Worm (Caenorhabditis elegans) whole organism, late embryonic: ENCODE data around the gene C09G12.17.

ENCODE experiments used
- C08G9.2 ChIP-seq: sonication (generic microtip); optimal IDR thresholded peaks from 2 replicates; lab custom pipeline; 2016; ENCODE audit warnings: mild to moderate bottlenecking, missing genetic modification characterization, moderate library complexity, missing compliant biosample characterization
- C38D4.7 ChIP-seq: fragments of 200-800 bp; sonication (Bioruptor generic); optimal IDR thresholded peaks from 2 replicates; lab custom pipeline; 2018; ENCODE audit warnings: mild to moderate bottlenecking, missing genetic modification characterization, moderate library complexity, missing compliant biosample characterization
- K02D7.2 ChIP-seq: sonication (generic microtip); optimal IDR thresholded peaks from 2 replicates; lab custom pipeline; 2017; ENCODE audit warnings: mild to moderate bottlenecking, missing genetic modification characterization, missing compliant biosample characterization
- K09A11.1 ChIP-seq: sonication (generic microtip); optimal IDR thresholded peaks from 2 replicates; lab custom pipeline; 2017; ENCODE audit warnings: antibody characterized with exemption, mild to moderate bottlenecking, missing genetic modification characterization, missing compliant biosample characterization; ENCODE audit not compliant: insufficient read depth
- T23F11.4 ChIP-seq: fragments of 200-800 bp; sonication (Bioruptor generic); optimal IDR thresholded peaks from 2 replicates; lab custom pipeline; 2018; ENCODE audit warnings: mild to moderate bottlenecking, missing genetic modification characterization, missing compliant biosample characterization
- ama-1 ChIP-seq: fragments of 150-350 bp; optimal IDR thresholded peaks from 2 replicates; lab custom pipeline; 2014
- ceh-14 ChIP-seq: sonication (generic microtip); optimal IDR thresholded peaks from 2 replicates; lab custom pipeline; 2016; ENCODE audit warnings: missing genotype, missing genetic modification characterization, missing compliant biosample characterization
- ceh-18 ChIP-seq: sonication (generic microtip); optimal IDR thresholded peaks from 2 replicates; lab custom pipeline; 2016; ENCODE audit warnings: missing genetic modification characterization, missing compliant biosample characterization
- ceh-19 ChIP-seq: fragments of 200-800 bp; sonication (Bioruptor generic); optimal IDR thresholded peaks from 2 replicates; lab custom pipeline; 2018; ENCODE audit warnings: mild to moderate bottlenecking, missing genetic modification characterization, missing compliant biosample characterization
- ceh-2 ChIP-seq: sonication (generic microtip); optimal IDR thresholded peaks from 2 replicates; lab custom pipeline; 2016; ENCODE audit warnings: missing genotype, missing genetic modification characterization, missing compliant biosample characterization
- ceh-22 ChIP-seq: sonication (generic microtip); optimal IDR thresholded peaks from 2 replicates; lab custom pipeline; 2017; ENCODE audit warnings: missing biosample characterization, missing genetic modification characterization
- ceh-31 ChIP-seq: sonication (generic microtip); optimal IDR thresholded peaks from 2 replicates; lab custom pipeline; 2016; ENCODE audit warnings: missing genetic modification characterization, missing compliant biosample characterization
- ceh-6 ChIP-seq: fragments of 200-800 bp; sonication (Bioruptor generic); optimal IDR thresholded peaks from 2 replicates; lab custom pipeline; 2018; ENCODE audit warnings: mild to moderate bottlenecking, missing genetic modification characterization, missing compliant biosample characterization
- ceh-9 ChIP-seq: sonication (generic microtip); optimal IDR thresholded peaks from 2 replicates; lab custom pipeline; 2016; ENCODE audit warnings: mild to moderate bottlenecking, missing genetic modification characterization, inconsistent platforms, missing compliant biosample characterization
- dmd-4 ChIP-seq: sonication (generic microtip); optimal IDR thresholded peaks from 2 replicates; lab custom pipeline; 2016; ENCODE audit warnings: borderline replicate concordance, missing genetic modification characterization, missing compliant biosample characterization
- dve-1 ChIP-seq: sonication (generic microtip); optimal IDR thresholded peaks from 2 replicates; lab custom pipeline; 2017; ENCODE audit warnings: antibody characterized with exemption, mild to moderate bottlenecking, missing genetic modification characterization, missing compliant biosample characterization
- elt-2 ChIP-seq: sonication (generic microtip); optimal IDR thresholded peaks from 2 replicates; lab custom pipeline; 2016; ENCODE audit warnings: missing genetic modification reagents, missing genetic modification characterization, missing compliant biosample characterization
- ets-4 ChIP-seq: sonication (generic microtip); optimal IDR thresholded peaks from 2 replicates; lab custom pipeline; 2016; ENCODE audit warnings: missing genetic modification characterization, missing compliant biosample characterization
- eyg-1 ChIP-seq: sonication (generic microtip); optimal IDR thresholded peaks from 2 replicates; lab custom pipeline; 2016; ENCODE audit warnings: missing genotype, missing genetic modification characterization, missing compliant biosample characterization
- fax-1 ChIP-seq: sonication (generic microtip); optimal IDR thresholded peaks from 2 replicates; lab custom pipeline; 2016; ENCODE audit warnings: missing genotype, missing genetic modification characterization, missing compliant biosample characterization
- fkh-10 ChIP-seq: fragments of 150-350 bp; optimal IDR thresholded peaks from 2 replicates; lab custom pipeline; 2014; ENCODE audit warnings: missing biosample characterization, missing genetic modification reagents, missing genetic modification characterization
- fkh-6 ChIP-seq: sonication (generic microtip); optimal IDR thresholded peaks from 2 replicates; lab custom pipeline; 2016; ENCODE audit warnings: missing genetic modification characterization, missing compliant biosample characterization
- hlh-15 ChIP-seq: sonication (generic microtip); optimal IDR thresholded peaks from 2 replicates; lab custom pipeline; 2016; ENCODE audit warnings: missing genetic modification characterization, missing compliant biosample characterization
- hlh-30 ChIP-seq: sonication (generic microtip); optimal IDR thresholded peaks from 2 replicates; lab custom pipeline; 2017; ENCODE audit warnings: antibody characterized with exemption, missing genetic modification characterization, missing compliant biosample characterization; ENCODE audit not compliant: insufficient read depth
- hlh-6 ChIP-seq: sonication (generic microtip); optimal IDR thresholded peaks from 2 replicates; lab custom pipeline; 2016; ENCODE audit warnings: missing genotype, missing genetic modification characterization, missing compliant biosample characterization
- lim-6 ChIP-seq: sonication (generic microtip); optimal IDR thresholded peaks from 2 replicates; lab custom pipeline; 2016; ENCODE audit warnings: missing genetic modification characterization, missing compliant biosample characterization
- madf-2 ChIP-seq: sonication (generic microtip); optimal IDR thresholded peaks from 2 replicates; lab custom pipeline; 2017; ENCODE audit warnings: missing genetic modification characterization, missing compliant biosample characterization
- nfya-1 ChIP-seq: sonication (generic microtip); optimal IDR thresholded peaks from 2 replicates; lab custom pipeline; 2017; ENCODE audit warnings: missing genetic modification characterization, mild to moderate bottlenecking, missing compliant biosample characterization, antibody characterized with exemption, moderate library complexity
- nhr-11 ChIP-seq: fragments of 150-350 bp; optimal IDR thresholded peaks from 2 replicates; lab custom pipeline; 2014; ENCODE audit warnings: missing biosample characterization, missing genetic modification characterization
- nhr-232 ChIP-seq: sonication (generic microtip); optimal IDR thresholded peaks from 2 replicates; lab custom pipeline; 2016; ENCODE audit warnings: missing genetic modification characterization, missing compliant biosample characterization
- odd-2 ChIP-seq: sonication (generic microtip); optimal IDR thresholded peaks from 2 replicates; lab custom pipeline; 2017; ENCODE audit warnings: antibody characterized with exemption, mild to moderate bottlenecking, missing genetic modification characterization, missing compliant biosample characterization
- pax-1 ChIP-seq: fragments of 150-350 bp; optimal IDR thresholded peaks from 2 replicates; lab custom pipeline; 2014; ENCODE audit warnings: missing biosample characterization, missing genetic modification characterization
- pha-2 ChIP-seq: sonication (generic microtip); optimal IDR thresholded peaks from 2 replicates; lab custom pipeline; 2017; ENCODE audit warnings: mild to moderate bottlenecking, missing genetic modification characterization, missing compliant biosample characterization
- pqm-1 ChIP-seq: sonication (generic microtip); optimal IDR thresholded peaks from 2 replicates; lab custom pipeline; 2016; ENCODE audit warnings: missing genetic modification characterization, missing compliant biosample characterization
- ref-2 ChIP-seq: sonication (generic microtip); optimal IDR thresholded peaks from 2 replicates; lab custom pipeline; 2016; ENCODE audit warnings: missing genetic modification characterization, missing compliant biosample characterization
- sox-2 ChIP-seq: fragments of 200-800 bp; sonication (Bioruptor generic); IDR thresholded peaks from 2 replicates; pipeline ENCODE4 v1.3.6; 2022; ENCODE audit warnings: missing genetic modification reagents, missing genetic modification characterization, missing compliant biosample characterization
- sox-4 ChIP-seq: sonication (generic microtip); optimal IDR thresholded peaks from 2 replicates; lab custom pipeline; 2017; ENCODE audit warnings: mild to moderate bottlenecking, missing genetic modification characterization, inconsistent platforms, missing compliant biosample characterization
- tbx-7 ChIP-seq: sonication (generic microtip); optimal IDR thresholded peaks from 2 replicates; lab custom pipeline; 2016; ENCODE audit warnings: missing genotype, missing genetic modification characterization, missing compliant biosample characterization
- ttx-3 ChIP-seq: sonication (generic microtip); optimal IDR thresholded peaks from 2 replicates; lab custom pipeline; 2016; ENCODE audit warnings: missing genetic modification reagents, missing genetic modification characterization, missing compliant biosample characterization
- unc-3 ChIP-seq, 2 experiments: fragments of 200-800 bp in 1 of 2; sonication (Bioruptor generic) in 1 of 2; sonication (generic microtip) in 1 of 2; conservative IDR thresholded peaks in 1 of 2; optimal IDR thresholded peaks in 1 of 2; 2 replicates each; pipeline versions ENCODE4 v1.3.6 to Lab custom; 2016 to 2022; ENCODE audit warnings: missing compliant biosample characterization in 2 of 2, missing genetic modification characterization in 2 of 2, missing genetic modification reagents in 1 of 2
- unc-42 ChIP-seq: sonication (generic microtip); optimal IDR thresholded peaks from 2 replicates; lab custom pipeline; 2016; ENCODE audit warnings: missing genotype, missing genetic modification characterization, missing compliant biosample characterization
- unc-55 ChIP-seq: sonication (generic microtip); optimal IDR thresholded peaks from 2 replicates; lab custom pipeline; 2017; ENCODE audit warnings: missing biosample characterization, missing genetic modification reagents, missing genetic modification characterization
- unc-86 ChIP-seq: sonication (generic microtip); optimal IDR thresholded peaks from 2 replicates; lab custom pipeline; 2016; ENCODE audit warnings: missing genetic modification characterization, missing compliant biosample characterization
- zip-5 ChIP-seq: sonication (generic microtip); optimal IDR thresholded peaks from 2 replicates; lab custom pipeline; 2016; ENCODE audit warnings: missing genetic modification characterization, missing compliant biosample characterization
- ztf-16 ChIP-seq: sonication (generic microtip); optimal IDR thresholded peaks from 2 replicates; lab custom pipeline; 2017; ENCODE audit warnings: missing genetic modification characterization, missing compliant biosample characterization

The C09G12.17 gene

ce11 chrIV:3519352-3519751 lies 23.1 kb upstream of the C09G12.17 start:
- TF ChIP-seq unc-55 (peak; percentile 50), ceh-31 (tag; lab: Kevin White, UChicago) (peak; percentile 46), ztf-16 (no peak), nfya-1 (tag; lab: Kevin White, UChicago) (peak; percentile 29), madf-2 (no peak), ceh-19 (GFP tag; lab: Kevin White, UChicago) (no peak), ceh-18 (no peak), ets-4 (tag; lab: Kevin White, UChicago) (no peak)

DNA sequence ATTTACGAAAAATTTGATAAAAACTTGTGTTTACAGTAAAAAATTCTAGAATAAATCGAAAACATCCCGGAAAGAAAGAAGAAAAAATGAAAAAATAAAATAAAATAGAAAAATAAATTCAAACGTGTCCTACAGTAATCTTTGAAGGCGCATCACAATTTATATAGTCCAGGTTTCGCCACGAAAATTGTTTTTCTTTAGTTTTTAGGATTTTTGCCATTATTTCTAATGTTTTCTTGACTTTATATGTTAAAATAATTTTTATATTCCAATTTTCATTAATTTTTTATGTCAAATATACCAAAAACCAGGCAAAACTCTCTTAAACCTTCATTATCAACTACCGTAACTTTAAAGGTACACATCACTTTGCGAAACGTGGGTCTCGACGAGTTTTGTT lies 21.3 kb upstream of the C09G12.17 start:
- TF ChIP-seq lim-6 (tag; lab: Kevin White, UChicago), result no peak
- TF ChIP-seq unc-86 (tag; lab: Kevin White, UChicago), result no peak
- no peak for TF ChIP-seq pax-1 (tag; lab: Kevin White, UChicago)
- TF ChIP-seq elt-2 (tag; lab: Kevin White, UChicago), result no peak
- no peak for TF ChIP-seq dve-1 (tag; lab: Kevin White, UChicago)
- TF ChIP-seq hlh-6, result no peak
- TF ChIP-seq ceh-22 (tag; lab: Kevin White, UChicago), result no peak
- TF ChIP-seq ama-1 (lab: Kevin White, UChicago), result no peak
- TF ChIP-seq ceh-18, result no peak
- TF ChIP-seq tbx-7 (tag; lab: Kevin White, UChicago), result no peak
- no peak for TF ChIP-seq ceh-14 (tag; lab: Kevin White, UChicago)
- no peak for TF ChIP-seq hlh-30
- no peak for TF ChIP-seq fkh-10 (GFP tag; lab: Kevin White, UChicago)
- no peak for TF ChIP-seq C38D4.7 (GFP tag; lab: Kevin White, UChicago)
- no peak for TF ChIP-seq nhr-11 (tag; lab: Kevin White, UChicago)
- no peak for TF ChIP-seq hlh-15 (tag; lab: Kevin White, UChicago)
- TF ChIP-seq odd-2 (tag; lab: Kevin White, UChicago), result no peak
- TF ChIP-seq unc-3 (GFP tag; conservative IDR thresholded peaks at IDR 0.05; lab: Robert Waterston, UW), result no peak
- TF ChIP-seq unc-3 (tag; optimal IDR thresholded peaks at IDR 0.05; lab: Kevin White, UChicago), result no peak
- TF ChIP-seq nfya-1 (tag; lab: Kevin White, UChicago), result no peak

DNA sequence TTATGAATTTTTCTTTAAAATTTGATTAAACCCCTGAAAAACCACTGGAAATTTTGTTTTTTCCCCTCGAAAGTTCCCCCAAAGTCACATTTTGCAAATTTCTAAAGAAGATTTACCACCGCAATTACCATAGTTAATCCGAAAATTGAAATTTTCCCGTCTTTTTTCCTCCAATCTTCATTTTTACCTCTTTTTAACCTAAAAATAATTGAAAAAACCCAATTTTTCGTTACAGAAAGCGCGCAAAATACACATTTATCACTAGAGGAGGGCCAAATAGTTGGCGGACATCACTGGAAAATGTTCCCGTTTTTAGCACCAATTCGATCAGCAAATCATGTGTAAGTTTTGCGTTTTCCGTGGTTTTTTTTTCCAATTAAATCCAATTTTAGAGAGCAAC lies 20.3 kb upstream of the C09G12.17 start, which contains the start of gene unc-33:
Gene unc-33, plus strand, starts transcription at position 301 of the 400 bp plus-strand sequence.
- TF ChIP-seq hlh-30 (no peak), zip-5 (tag; lab: Kevin White, UChicago) (no peak), fax-1 (tag; lab: Kevin White, UChicago) (no peak), ceh-18 (no peak), sox-4 (tag; lab: Kevin White, UChicago) (no peak), nhr-232 (tag; lab: Kevin White, UChicago) (no peak), odd-2 (tag; lab: Kevin White, UChicago) (no peak), K02D7.2 (no peak), ceh-31 (tag; lab: Kevin White, UChicago) (no peak)

DNA sequence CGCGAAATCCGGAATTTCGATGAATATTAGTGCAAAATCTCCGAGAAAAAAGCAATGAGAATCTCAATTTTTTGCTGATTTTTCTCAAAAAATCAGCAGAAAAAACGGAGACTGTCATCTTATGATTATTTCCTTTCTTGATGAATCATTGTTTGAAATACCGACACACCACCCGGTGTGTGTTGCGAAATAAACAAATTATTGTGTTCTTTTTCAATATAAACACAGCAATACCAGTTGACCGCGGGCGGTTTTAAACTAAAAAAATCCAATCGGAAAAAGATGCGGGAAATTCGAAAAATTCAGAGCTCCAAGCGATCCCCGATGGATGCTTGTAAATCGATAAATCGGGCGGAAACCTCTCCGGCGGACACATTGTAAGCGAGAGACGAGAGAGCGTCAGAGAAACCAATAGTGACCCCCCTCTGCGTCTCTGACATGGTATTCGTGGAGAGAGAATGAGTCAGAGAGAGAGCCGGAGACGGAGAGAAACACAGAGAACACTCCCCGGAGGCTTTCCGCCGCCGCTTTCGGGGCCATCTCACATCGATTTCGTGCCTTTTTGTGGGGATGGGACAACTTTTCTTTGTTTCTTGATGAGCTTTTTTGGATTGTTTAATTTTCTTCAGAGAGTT lies 19.3 kb upstream of the C09G12.17 start:
- TF ChIP-seq dve-1 (tag; lab: Kevin White, UChicago) (no peak), nhr-11 (tag; lab: Kevin White, UChicago) (no peak), dmd-4 (no peak), ceh-9 (tag; lab: Kevin White, UChicago) (no peak), pha-2 (tag; lab: Kevin White, UChicago) (no peak), ref-2 (peak; percentile 33), K09A11.1 (tag; lab: Kevin White, UChicago) (no peak), unc-86 (tag; lab: Kevin White, UChicago) (no peak), pqm-1 (no peak), T23F11.4 (GFP tag; lab: Kevin White, UChicago) (no peak), unc-42 (tag; lab: Kevin White, UChicago) (peak; percentile 14), K02D7.2 (no peak), ets-4 (tag; lab: Kevin White, UChicago) (no peak), C08G9.2 (tag; lab: Kevin White, UChicago) (no peak), fkh-10 (GFP tag; lab: Kevin White, UChicago) (no peak), nfya-1 (tag; lab: Kevin White, UChicago) (peak; percentile 79), unc-3 (GFP tag; conservative IDR thresholded peaks at IDR 0.05; lab: Robert Waterston, UW) (no peak), unc-3 (tag; optimal IDR thresholded peaks at IDR 0.05; lab: Kevin White, UChicago) (no peak), eyg-1 (tag; lab: Kevin White, UChicago) (no peak), fkh-6 (tag; lab: Kevin White, UChicago) (no peak), C38D4.7 (GFP tag; lab: Kevin White, UChicago) (no peak), sox-2 (GFP tag; lab: Robert Waterston, UW) (no peak), ceh-6 (GFP tag; lab: Kevin White, UChicago) (no peak), ttx-3 (tag; lab: Kevin White, UChicago) (no peak), ceh-2 (tag; lab: Kevin White, UChicago) (no peak)
